Worm (Caenorhabditis elegans) whole organism, young adult: ENCODE measurements around the gene C24A3.2.

Source experiments
- C06A6.2 ChIP-seq: fragments of 200-800 bp; sonication (Bioruptor generic); conservative IDR thresholded peaks from 2 replicates; pipeline ENCODE4 v1.3.6; 2022; ENCODE audit warnings: missing genetic modification characterization, missing compliant biosample characterization
- F39B2.1 ChIP-seq: fragments of 200-800 bp; sonication (Bioruptor generic); IDR thresholded peaks from 2 replicates; pipeline ENCODE4 v1.3.6; 2022; ENCODE audit warnings: missing genetic modification reagents, missing genetic modification characterization, missing compliant biosample characterization
- K11D2.4 ChIP-seq: fragments of 200-800 bp; sonication (Bioruptor generic); IDR thresholded peaks from 2 replicates; pipeline ENCODE4 v1.3.6; 2022; ENCODE audit warnings: missing genetic modification reagents, missing genetic modification characterization, missing compliant biosample characterization
- K12H6.12 ChIP-seq: fragments of 200-800 bp; sonication (Bioruptor generic); optimal IDR thresholded peaks from 2 replicates; lab custom pipeline; 2018; ENCODE audit warnings: mild to moderate bottlenecking, missing genetic modification characterization, missing compliant biosample characterization
- T26A5.8 ChIP-seq: sonication (generic microtip); optimal IDR thresholded peaks from 2 replicates; lab custom pipeline; 2016; ENCODE audit warnings: missing genetic modification characterization, missing compliant biosample characterization
- Y53G8AR.9 ChIP-seq: fragments of 200-800 bp; sonication (Bioruptor generic); conservative IDR thresholded peaks from 2 replicates; pipeline ENCODE4 v1.3.6; 2022; ENCODE audit warnings: missing genetic modification reagents, missing genetic modification characterization, missing compliant biosample characterization
- ZK185.1 ChIP-seq: sonication (generic microtip); optimal IDR thresholded peaks from 2 replicates; lab custom pipeline; 2016; ENCODE audit warnings: mild to moderate bottlenecking, missing genetic modification characterization, missing compliant biosample characterization; ENCODE audit not compliant: poor library complexity, severe bottlenecking
- ama-1 ChIP-seq, 3 experiments: fragments of 150-350 bp in 1 of 3; sonication (generic microtip) in 2 of 3; optimal IDR thresholded peaks; 2 replicates each; lab custom pipeline; 2014 to 2018; ENCODE audit warnings: missing biosample characterization in 2 of 3, missing genetic modification characterization in 2 of 3, missing genetic modification reagents in 2 of 3
- attf-3 ChIP-seq: fragments of 200-800 bp; sonication (Bioruptor generic); conservative IDR thresholded peaks from 2 replicates; pipeline ENCODE4 v1.3.6; 2022; ENCODE audit warnings: missing genetic modification reagents, missing genetic modification characterization, missing compliant biosample characterization
- cebp-1 ChIP-seq, 2 experiments: fragments of 200-800 bp in 1 of 2; sonication (Bioruptor generic) in 1 of 2; sonication (generic microtip) in 1 of 2; IDR thresholded peaks in 1 of 2; optimal IDR thresholded peaks in 1 of 2; 2 replicates each; pipeline versions ENCODE4 v1.3.6 to Lab custom; 2017 to 2022; ENCODE audit warnings: missing compliant biosample characterization in 2 of 2, missing genetic modification characterization in 2 of 2, mild to moderate bottlenecking in 1 of 2, missing genetic modification reagents in 1 of 2, moderate library complexity in 1 of 2
- ceh-91 ChIP-seq: fragments of 200-800 bp; sonication (Bioruptor generic); IDR thresholded peaks from 2 replicates; pipeline ENCODE4 v1.3.6; 2022; ENCODE audit warnings: missing genetic modification reagents, missing genetic modification characterization, missing compliant biosample characterization
- chd-7 ChIP-seq: sonication (generic microtip); optimal IDR thresholded peaks from 2 replicates; lab custom pipeline; 2016; ENCODE audit warnings: mild to moderate bottlenecking, missing genetic modification characterization, moderate library complexity, missing compliant biosample characterization
- dpff-1 ChIP-seq: sonication (generic microtip); optimal IDR thresholded peaks from 2 replicates; lab custom pipeline; 2017; ENCODE audit warnings: mild to moderate bottlenecking, missing genetic modification characterization, missing compliant biosample characterization
- efl-1 ChIP-seq: fragments of 150-350 bp; optimal IDR thresholded peaks from 2 replicates; lab custom pipeline; 2014; ENCODE audit warnings: missing biosample characterization, missing genetic modification reagents, missing genetic modification characterization
- egrh-3 ChIP-seq: fragments of 200-800 bp; sonication (Bioruptor generic); IDR thresholded peaks from 2 replicates; pipeline ENCODE4 v1.3.6; 2022; ENCODE audit warnings: missing genetic modification reagents, missing genetic modification characterization, missing compliant biosample characterization
- gei-17 ChIP-seq: fragments of 200-800 bp; sonication (Bioruptor generic); optimal IDR thresholded peaks from 2 replicates; lab custom pipeline; 2018; ENCODE audit warnings: mild to moderate bottlenecking, missing genetic modification characterization, missing compliant biosample characterization
- him-1 ChIP-seq: sonication (generic microtip); optimal IDR thresholded peaks from 2 replicates; lab custom pipeline; 2016; ENCODE audit warnings: missing genotype, missing genetic modification reagents, missing genetic modification characterization, missing compliant biosample characterization
- lin-26 ChIP-seq: fragments of 200-800 bp; sonication (Bioruptor generic); IDR thresholded peaks from 2 replicates; pipeline ENCODE4 v1.3.6; 2022; ENCODE audit warnings: missing genetic modification reagents, missing genetic modification characterization, missing compliant biosample characterization
- lin-40 ChIP-seq: sonication (generic microtip); optimal IDR thresholded peaks from 2 replicates; lab custom pipeline; 2016; ENCODE audit warnings: missing genetic modification characterization, mild to moderate bottlenecking, missing compliant biosample characterization, missing genotype, missing genetic modification reagents
- lsy-27 ChIP-seq: sonication (generic microtip); optimal IDR thresholded peaks from 2 replicates; lab custom pipeline; 2017; ENCODE audit warnings: missing genetic modification characterization, mild to moderate bottlenecking, missing compliant biosample characterization, antibody characterized with exemption, missing genotype, borderline replicate concordance; ENCODE audit not compliant: insufficient read depth
- madf-10 ChIP-seq: sonication (generic microtip); optimal IDR thresholded peaks from 2 replicates; lab custom pipeline; 2016; ENCODE audit warnings: mild to moderate bottlenecking, missing genetic modification characterization, missing compliant biosample characterization
- mes-4 ChIP-seq: sonication (generic microtip); optimal IDR thresholded peaks from 2 replicates; lab custom pipeline; 2016; ENCODE audit warnings: missing genotype, missing genetic modification characterization, missing compliant biosample characterization
- nfya-2 ChIP-seq: fragments of 200-800 bp; sonication (Bioruptor generic); IDR thresholded peaks from 2 replicates; pipeline ENCODE4 v1.3.6; 2022; ENCODE audit warnings: missing genetic modification reagents, missing genetic modification characterization, missing compliant biosample characterization
- nhr-80 ChIP-seq: sonication (generic microtip); optimal IDR thresholded peaks from 2 replicates; lab custom pipeline; 2016; ENCODE audit warnings: missing genetic modification characterization, missing compliant biosample characterization
- rpc-1 ChIP-seq, 2 experiments: fragments of 150-350 bp in 1 of 2; sonication (generic microtip) in 1 of 2; optimal IDR thresholded peaks; 2 replicates each; lab custom pipeline; 2014 to 2018; ENCODE audit warnings: missing biosample characterization in 1 of 2, missing genetic modification characterization in 1 of 2, missing genetic modification reagents in 1 of 2, missing genotype in 1 of 2
- snpc-1.1 ChIP-seq: sonication (generic microtip); optimal IDR thresholded peaks from 2 replicates; lab custom pipeline; 2017; ENCODE audit warnings: missing genetic modification characterization, mild to moderate bottlenecking, missing compliant biosample characterization, antibody characterized with exemption, moderate library complexity, missing genotype, missing genetic modification reagents; ENCODE audit not compliant: insufficient read depth
- tlf-1 ChIP-seq: fragments of 200-800 bp; sonication (Bioruptor generic); optimal IDR thresholded peaks from 2 replicates; lab custom pipeline; 2018; ENCODE audit warnings: mild to moderate bottlenecking, missing genetic modification characterization, missing compliant biosample characterization
- xnd-1 ChIP-seq: sonication (generic microtip); optimal IDR thresholded peaks from 2 replicates; lab custom pipeline; 2016; ENCODE audit warnings: missing genotype, missing genetic modification reagents, missing genetic modification characterization, missing compliant biosample characterization
- zfh-2 ChIP-seq: fragments of 200-800 bp; sonication (Bioruptor generic); conservative IDR thresholded peaks from 2 replicates; pipeline ENCODE4 v1.3.6; 2022; ENCODE audit warnings: missing genetic modification reagents, missing genetic modification characterization, missing compliant biosample characterization
- ztf-18 ChIP-seq: sonication (generic microtip); optimal IDR thresholded peaks from 2 replicates; lab custom pipeline; 2016; ENCODE audit warnings: missing genotype, mild to moderate bottlenecking, missing genetic modification characterization, missing compliant biosample characterization
- ztf-26 ChIP-seq: sonication (generic microtip); optimal IDR thresholded peaks from 2 replicates; lab custom pipeline; 2017; ENCODE audit warnings: missing genetic modification characterization, missing compliant biosample characterization
- ztf-28 ChIP-seq: fragments of 200-800 bp; sonication (Bioruptor generic); IDR thresholded peaks from 2 replicates; pipeline ENCODE4 v1.3.6; 2022; ENCODE audit warnings: missing genetic modification reagents, missing genetic modification characterization, missing compliant biosample characterization
- ztf-3 ChIP-seq: fragments of 200-800 bp; sonication (Bioruptor generic); optimal IDR thresholded peaks from 2 replicates; lab custom pipeline; 2018; ENCODE audit warnings: mild to moderate bottlenecking, missing genetic modification characterization, missing compliant biosample characterization

Gene C24A3.2

ce11 chrX:8955808-8956207 lies 41.5 kb upstream of the C24A3.2 start (continued):
- TF ChIP-seq ztf-28 (GFP tag; lab: Robert Waterston, UW) (no peak), T26A5.8 (tag; lab: Kevin White, UChicago) (no peak), gei-17 (no peak), attf-3 (no peak)

- no peak for TF ChIP-seq C06A6.2 (GFP tag; lab: Robert Waterston, UW)
- TF ChIP-seq ztf-26 = no peak
- no peak for TF ChIP-seq mes-4 (tag; lab: Kevin White, UChicago)
- TF ChIP-seq ama-1 (optimal IDR thresholded peaks at IDR 0.05; lab: Kevin White, UChicago) = no peak
- no peak for TF ChIP-seq ama-1 (GFP tag; optimal IDR thresholded peaks at IDR 0.05; lab: Kevin White, UChicago)
- TF ChIP-seq zfh-2 (GFP tag; lab: Robert Waterston, UW) = no peak
- TF ChIP-seq xnd-1 = no peak
- no peak for TF ChIP-seq ztf-3 (GFP tag; lab: Kevin White, UChicago)
- no peak for TF ChIP-seq cebp-1 (GFP tag; IDR thresholded peaks at IDR 0.05; lab: Robert Waterston, UW)
- TF ChIP-seq cebp-1 (tag; optimal IDR thresholded peaks at IDR 0.05; lab: Kevin White, UChicago) = no peak
- TF ChIP-seq rpc-1 (optimal IDR thresholded peaks at IDR 0.05; lab: Kevin White, UChicago) = no peak
- no peak for TF ChIP-seq rpc-1 (tag; optimal IDR thresholded peaks at IDR 0.05; lab: Kevin White, UChicago)
- no peak for TF ChIP-seq lsy-27 (tag; lab: Kevin White, UChicago)
- no peak for TF ChIP-seq lin-26 (GFP tag; lab: Robert Waterston, UW)
- TF ChIP-seq ztf-18 (tag; lab: Kevin White, UChicago) = no peak
- no peak for TF ChIP-seq chd-7 (tag; lab: Kevin White, UChicago)
- no peak for TF ChIP-seq nfya-2 (GFP tag; lab: Robert Waterston, UW)
- no peak for TF ChIP-seq him-1 (tag; lab: Kevin White, UChicago)
- TF ChIP-seq K12H6.12 (tag; lab: Kevin White, UChicago) = no peak
These were observed 39.3 kb upstream of the C24A3.2 start for ce11 chrX:8957974-8958373.

- TF ChIP-seq egrh-3 (GFP tag; lab: Robert Waterston, UW) = no peak
- no peak for TF ChIP-seq Y53G8AR.9
- TF ChIP-seq tlf-1 = no peak
- no peak for TF ChIP-seq ZK185.1 (tag; lab: Kevin White, UChicago)
- no peak for TF ChIP-seq K11D2.4 (GFP tag; lab: Robert Waterston, UW)
- no peak for TF ChIP-seq dpff-1 (tag; lab: Kevin White, UChicago)
- TF ChIP-seq efl-1 (GFP tag; lab: Kevin White, UChicago) = no peak
- TF ChIP-seq ztf-26 = no peak
- TF ChIP-seq ceh-91 (GFP tag; lab: Robert Waterston, UW) = no peak
- no peak for TF ChIP-seq lin-26 (GFP tag; lab: Robert Waterston, UW)
- TF ChIP-seq F39B2.1 (GFP tag; lab: Robert Waterston, UW) = no peak
- no peak for TF ChIP-seq snpc-1.1 (tag; lab: Kevin White, UChicago)
- TF ChIP-seq nhr-80 (tag; lab: Kevin White, UChicago) = no peak
These were observed 36.0 kb upstream of the C24A3.2 start, which contains the start of gene aexr-3 for ce11 chrX:8961120-8961834. Gene aexr-3, minus strand, starts transcription at chrX:8961170.

ce11 chrX:8963469-8963868 lies 33.8 kb upstream of the C24A3.2 start:
- TF ChIP-seq lin-40 (tag; lab: Kevin White, UChicago) (no peak), madf-10 (tag; lab: Kevin White, UChicago) (no peak)
